Worm (Caenorhabditis elegans): Measurements from ENCODE around the gene nlp-27.

nlp-27 gene

DNA sequence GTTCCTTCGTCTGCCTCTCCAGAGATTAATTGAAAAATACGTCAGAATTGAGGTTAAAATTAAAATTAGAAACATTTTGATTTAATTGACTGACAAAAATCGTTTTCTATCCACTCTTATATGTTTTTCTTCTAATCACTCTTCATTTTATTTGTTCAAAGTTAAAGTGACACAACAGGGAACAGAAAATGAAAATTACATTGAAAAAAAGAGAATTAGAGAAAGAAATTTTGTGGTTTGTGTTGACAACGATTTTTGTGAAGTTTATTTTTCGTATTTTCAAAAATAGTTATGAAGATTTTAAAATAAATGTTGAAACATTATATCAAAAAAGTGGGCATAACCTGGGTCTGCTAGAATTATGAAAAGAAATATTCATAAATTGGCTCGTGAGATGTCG lies 31.6 kb upstream of the nlp-27 start, which contains the start of gene cyp-34A5:
Gene cyp-34A5, minus strand, starts transcription at position 101 of the 400 bp plus-strand sequence.
- TF ChIP-seq nhr-11 (tag; optimal IDR thresholded peaks at IDR 0.05) (no peak), C34F6.9 (tag; optimal IDR thresholded peaks at IDR 0.05) (no peak)

DNA sequence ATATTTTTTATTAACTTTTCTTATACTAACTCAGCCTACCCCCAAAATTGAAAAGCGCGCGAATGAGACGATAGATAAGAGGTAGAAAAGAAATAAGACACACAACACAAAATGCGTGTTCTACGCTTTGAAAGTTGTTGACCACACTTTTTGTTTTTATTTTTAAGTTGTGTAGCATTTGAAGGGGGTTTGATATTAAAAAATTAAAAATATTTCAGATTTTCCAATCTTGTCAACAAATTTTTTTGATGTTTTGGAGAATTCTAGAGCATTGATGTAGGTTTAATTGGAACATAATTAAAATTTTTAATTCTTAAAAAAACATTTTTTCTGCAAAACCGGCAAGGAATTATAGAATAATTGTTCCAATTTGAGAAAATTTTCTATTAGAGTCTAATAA lies 27.9 kb upstream of the nlp-27 start, which contains the start of gene cyp-34A6:
Gene cyp-34A6, minus strand, starts transcription at position 101 of the 400 bp plus-strand sequence.
- TF ChIP-seq sma-3 (GFP tag; optimal IDR thresholded peaks at IDR 0.05) (no peak), nhr-12 (tag; optimal IDR thresholded peaks at IDR 0.05) (no peak)

DNA sequence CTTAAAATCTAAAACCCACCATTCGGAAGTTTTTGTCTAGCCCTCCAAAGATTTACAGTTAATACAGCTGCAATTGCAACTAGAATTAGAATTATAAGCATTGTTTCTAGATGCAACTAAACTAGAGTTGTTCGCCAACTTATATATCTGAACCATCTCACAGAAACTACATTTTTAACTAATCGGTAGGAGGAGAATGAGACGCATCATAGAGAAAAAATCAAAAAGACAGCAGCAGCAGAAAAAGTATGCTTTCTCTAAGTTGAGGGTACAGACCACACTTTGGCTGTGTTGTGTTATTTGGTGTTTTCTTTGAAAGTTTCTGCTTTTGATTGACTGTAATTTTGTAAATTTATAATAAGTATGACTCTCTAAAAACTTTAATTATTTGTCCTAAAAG lies 25.5 kb upstream of the nlp-27 start, which contains the start of gene cyp-34A7:
Gene cyp-34A7, minus strand, starts transcription at position 101 of the 400 bp plus-strand sequence.
- TF ChIP-seq F13H6.1 (tag; optimal IDR thresholded peaks at IDR 0.05): no peak
- no peak for TF ChIP-seq R02D3.7 (tag; optimal IDR thresholded peaks at IDR 0.05)
- TF ChIP-seq sem-4 (tag; optimal IDR thresholded peaks at IDR 0.05): no peak
- TF ChIP-seq nhr-25 (tag; optimal IDR thresholded peaks at IDR 0.05): no peak
- TF ChIP-seq ama-1 (optimal IDR thresholded peaks at IDR 0.05): no peak
- no peak for TF ChIP-seq gmeb-1 (tag; optimal IDR thresholded peaks at IDR 0.05)
- no peak for TF ChIP-seq ceh-82 (tag; optimal IDR thresholded peaks at IDR 0.05)
- TF ChIP-seq sma-9 (GFP tag; optimal IDR thresholded peaks at IDR 0.05): no peak
- TF ChIP-seq sma-9 (tag; optimal IDR thresholded peaks at IDR 0.05): no peak
- TF ChIP-seq lin-13 (GFP tag; optimal IDR thresholded peaks at IDR 0.05): no peak
- TF ChIP-seq ZK546.5 (tag; optimal IDR thresholded peaks at IDR 0.05): no peak
- no peak for TF ChIP-seq zag-1 (tag; optimal IDR thresholded peaks at IDR 0.05)
- no peak for TF ChIP-seq ztf-11 (tag; optimal IDR thresholded peaks at IDR 0.05)

DNA sequence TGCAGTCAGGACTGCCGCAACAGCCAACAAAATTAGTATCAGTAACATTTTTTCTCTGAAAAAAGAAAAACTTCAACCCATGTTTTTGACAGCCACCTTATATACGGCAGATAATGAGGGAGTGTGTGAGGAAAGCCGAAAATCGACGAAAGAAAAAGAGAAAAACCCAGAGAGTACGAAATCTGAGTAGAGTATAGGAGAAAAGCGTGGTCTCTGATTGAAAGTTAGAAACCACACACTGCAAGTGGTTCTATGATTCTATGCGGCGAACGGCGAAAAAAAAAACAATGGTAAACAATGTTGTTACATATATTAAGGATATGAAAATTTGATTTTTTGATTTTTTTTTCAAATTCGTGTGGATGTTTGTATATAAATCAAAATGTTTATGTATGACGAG lies 21.4 kb upstream of the nlp-27 start, which contains the start of gene cyp-34A8:
Gene cyp-34A8, minus strand, starts transcription at position 62 of the 400 bp plus-strand sequence.
- TF ChIP-seq sma-9 (GFP tag; optimal IDR thresholded peaks at IDR 0.05): peak; percentile 31
- no peak for TF ChIP-seq sma-9 (tag; optimal IDR thresholded peaks at IDR 0.05)
- TF ChIP-seq ztf-11 (tag; optimal IDR thresholded peaks at IDR 0.05): no peak

DNA sequence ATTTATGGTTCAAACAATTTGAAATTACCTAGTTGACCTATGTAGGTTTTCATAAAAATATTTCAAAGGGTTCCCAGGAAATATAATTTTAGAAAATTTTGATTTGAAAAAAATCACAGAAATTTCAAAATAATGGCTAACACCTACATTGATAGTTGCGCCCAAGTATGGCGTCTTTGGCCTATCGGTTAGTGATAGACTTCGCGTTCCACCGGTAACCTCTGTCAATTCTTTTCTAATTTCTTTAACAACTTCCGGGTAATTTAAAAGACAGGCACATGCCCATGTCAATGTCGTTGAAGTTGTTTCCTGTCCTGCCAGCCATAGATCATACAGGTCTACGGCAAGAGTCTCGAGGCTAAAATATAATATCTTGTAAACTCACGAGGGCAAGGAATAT lies 20.2 kb upstream of the nlp-27 start:
- TF ChIP-seq elt-1 (tag; optimal IDR thresholded peaks at IDR 0.05) (no peak), nhr-237 (tag; optimal IDR thresholded peaks at IDR 0.05) (no peak), ZK546.5 (tag; optimal IDR thresholded peaks at IDR 0.05) (no peak), lin-13 (GFP tag; optimal IDR thresholded peaks at IDR 0.05) (no peak), blmp-1 (tag; optimal IDR thresholded peaks at IDR 0.05; ENCODE audit: insufficient read depth) (no peak), ceh-16 (tag; optimal IDR thresholded peaks at IDR 0.05) (no peak), sem-4 (tag; optimal IDR thresholded peaks at IDR 0.05) (no peak), dmd-4 (tag; optimal IDR thresholded peaks at IDR 0.05) (no peak), ztf-4 (tag; optimal IDR thresholded peaks at IDR 0.05) (no peak), mab-5 (tag; optimal IDR thresholded peaks at IDR 0.05) (no peak)

DNA sequence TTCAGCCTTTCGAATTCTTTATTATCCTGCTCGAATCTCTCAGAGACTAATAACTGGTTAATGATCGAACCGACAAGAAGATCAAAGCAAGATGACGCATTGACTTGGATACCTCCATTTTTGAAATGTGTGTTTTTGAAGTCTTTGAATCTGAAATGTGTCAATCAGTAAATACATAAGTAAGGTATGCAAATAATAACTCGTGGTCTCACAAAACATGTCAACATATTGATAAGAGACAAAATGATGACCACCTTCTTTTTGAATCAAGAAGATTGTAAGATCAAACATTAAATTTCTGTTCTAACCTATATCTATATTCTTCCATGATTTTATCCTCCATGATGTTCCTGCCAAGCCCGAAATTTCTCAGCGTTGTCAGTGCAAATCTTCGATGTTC lies 19.5 kb upstream of the nlp-27 start:
- TF ChIP-seq unc-55 (GFP tag; optimal IDR thresholded peaks at IDR 0.05): no peak
- no peak for TF ChIP-seq sem-4 (tag; optimal IDR thresholded peaks at IDR 0.05)
- TF ChIP-seq nhr-6 (tag; optimal IDR thresholded peaks at IDR 0.05): no peak
- no peak for TF ChIP-seq lsy-2 (tag; optimal IDR thresholded peaks at IDR 0.05)
- no peak for TF ChIP-seq alr-1 (tag; optimal IDR thresholded peaks at IDR 0.05)
- TF ChIP-seq unc-62 (GFP tag; optimal IDR thresholded peaks at IDR 0.05): no peak
- no peak for TF ChIP-seq C34F6.9 (tag; optimal IDR thresholded peaks at IDR 0.05)
- TF ChIP-seq skn-1 (tag; optimal IDR thresholded peaks at IDR 0.05): no peak
- no peak for TF ChIP-seq elt-1 (tag; optimal IDR thresholded peaks at IDR 0.05)
- no peak for TF ChIP-seq R02D3.7 (tag; optimal IDR thresholded peaks at IDR 0.05)
- TF ChIP-seq ZK546.5 (tag; optimal IDR thresholded peaks at IDR 0.05): no peak
- no peak for TF ChIP-seq nhr-237 (tag; optimal IDR thresholded peaks at IDR 0.05)
- TF ChIP-seq mab-5 (tag; optimal IDR thresholded peaks at IDR 0.05): no peak
- no peak for TF ChIP-seq lin-11 (tag; optimal IDR thresholded peaks at IDR 0.05)
- TF ChIP-seq egl-27 (tag; optimal IDR thresholded peaks at IDR 0.05): no peak
- no peak for TF ChIP-seq peb-1 (tag; optimal IDR thresholded peaks at IDR 0.05)
- TF ChIP-seq sma-9 (GFP tag; optimal IDR thresholded peaks at IDR 0.05): no peak
- no peak for TF ChIP-seq sma-9 (tag; optimal IDR thresholded peaks at IDR 0.05)
- TF ChIP-seq fos-1 (tag; optimal IDR thresholded peaks at IDR 0.05): no peak
- no peak for TF ChIP-seq ceh-16 (tag; optimal IDR thresholded peaks at IDR 0.05)
